Fruit fly (Drosophila melanogaster) whole organism, embryonic: Measurements from ENCODE around the gene veli.

ENCODE experiments used
- Abd-B ChIP-seq: fragments of 200-800 bp; sonication (Bioruptor generic); optimal IDR thresholded peaks from 2 replicates; lab custom pipeline; 2018; ENCODE audit warnings: missing biosample characterization, mild to moderate bottlenecking, missing genetic modification characterization, moderate library complexity
- Asciz ChIP-seq: fragments of 200-800 bp; sonication (Bioruptor generic); optimal IDR thresholded peaks from 2 replicates; lab custom pipeline; 2017; ENCODE audit warnings: missing biosample characterization, mild to moderate bottlenecking, missing genetic modification characterization, missing genetic modification reagents
- B-H1 ChIP-seq: fragments of 200-800 bp; sonication (Bioruptor generic); IDR thresholded peaks from 3 replicates; pipeline ENCODE4 v1.3.6; 2022; ENCODE audit warnings: missing biosample characterization, missing genetic modification characterization
- CG10462 ChIP-seq: fragments of 200-800 bp; sonication (Bioruptor generic); optimal IDR thresholded peaks from 2 replicates; lab custom pipeline; 2016; ENCODE audit warnings: missing biosample characterization, missing genetic modification characterization
- CG10979 ChIP-seq: fragments of 200-800 bp; sonication (Bioruptor generic); optimal IDR thresholded peaks from 2 replicates; lab custom pipeline; 2018; ENCODE audit warnings: missing biosample characterization, mild to moderate bottlenecking, missing genetic modification characterization, moderate library complexity
- CG11093 ChIP-seq: fragments of 200-800 bp; sonication (Bioruptor generic); IDR thresholded peaks from 3 replicates; pipeline ENCODE4 v1.3.6; 2022; ENCODE audit warnings: missing biosample characterization, missing genetic modification characterization
- CG11560 ChIP-seq: fragments of 200-800 bp; sonication (Bioruptor generic); IDR thresholded peaks from 3 replicates; pipeline ENCODE4 v1.3.6; 2022; ENCODE audit warnings: missing biosample characterization, missing genetic modification characterization
- CG12219 ChIP-seq: fragments of 200-800 bp; sonication (Bioruptor generic); optimal IDR thresholded peaks from 3 replicates; lab custom pipeline; 2018; ENCODE audit warnings: missing biosample characterization, mild to moderate bottlenecking, missing genetic modification characterization
- CG14667 ChIP-seq: fragments of 200-800 bp; sonication (Bioruptor generic); IDR thresholded peaks from 2 replicates; pipeline ENCODE4 v1.3.6; 2022; ENCODE audit warnings: missing biosample characterization, missing genetic modification characterization
- CG15011 ChIP-seq: fragments of 200-800 bp; sonication (Bioruptor generic); optimal IDR thresholded peaks from 3 replicates; lab custom pipeline; 2018; ENCODE audit warnings: missing biosample characterization, mild to moderate bottlenecking, missing genetic modification characterization
- CG17186 ChIP-seq: fragments of 200-800 bp; sonication (Bioruptor generic); optimal IDR thresholded peaks from 3 replicates; lab custom pipeline; 2017; ENCODE audit warnings: missing biosample characterization, missing genetic modification reagents, missing genetic modification characterization
- CG17912 ChIP-seq: fragments of 200-800 bp; sonication (Bioruptor generic); optimal IDR thresholded peaks from 2 replicates; lab custom pipeline; 2018; ENCODE audit warnings: missing biosample characterization, mild to moderate bottlenecking, missing genetic modification characterization
- CG2129 ChIP-seq: fragments of 200-800 bp; sonication (Bioruptor generic); IDR thresholded peaks from 2 replicates; pipeline ENCODE4 v1.3.6; 2022; ENCODE audit warnings: missing biosample characterization, missing genetic modification characterization; ENCODE audit not compliant: partially characterized antibody
- CG34224 ChIP-seq: fragments of 200-800 bp; sonication (Bioruptor generic); IDR thresholded peaks from 3 replicates; pipeline ENCODE4 v1.3.6; 2022; ENCODE audit warnings: missing biosample characterization, missing genetic modification characterization; ENCODE audit not compliant: partially characterized antibody
- CG5953 ChIP-seq: fragments of 200-800 bp; sonication (Bioruptor generic); IDR thresholded peaks from 2 replicates; pipeline ENCODE4 v1.3.6; 2022; ENCODE audit warnings: missing biosample characterization, missing genetic modification characterization
- CG6683 ChIP-seq: fragments of 200-800 bp; sonication (Bioruptor generic); optimal IDR thresholded peaks from 2 replicates; lab custom pipeline; 2017; ENCODE audit warnings: missing biosample characterization, mild to moderate bottlenecking, missing genetic modification characterization, missing genetic modification reagents
- CG7928 ChIP-seq: fragments of 200-800 bp; sonication (Bioruptor generic); optimal IDR thresholded peaks from 2 replicates; lab custom pipeline; 2017; ENCODE audit warnings: missing biosample characterization, mild to moderate bottlenecking, missing genetic modification characterization
- CG8944 ChIP-seq: fragments of 200-800 bp; sonication (Bioruptor generic); optimal IDR thresholded peaks from 3 replicates; lab custom pipeline; 2016; ENCODE audit warnings: missing biosample characterization, missing genetic modification characterization
- CG9932 ChIP-seq: fragments of 200-800 bp; sonication (Bioruptor generic); IDR thresholded peaks from 2 replicates; pipeline ENCODE4 v1.3.6; 2022; ENCODE audit warnings: missing biosample characterization, missing genetic modification characterization
- Camta ChIP-seq: fragments of 200-800 bp; sonication (Bioruptor generic); optimal IDR thresholded peaks from 2 replicates; lab custom pipeline; 2016; ENCODE audit warnings: missing biosample characterization, missing genetic modification characterization
- D ChIP-seq, 2 experiments: fragments of 200-800 bp in 1 of 2; fragments of >200 bp in 1 of 2; sonication (Bioruptor generic) in 1 of 2; optimal IDR thresholded peaks; 2 replicates in 1 of 2; 3 replicates in 1 of 2; lab custom pipeline; 2017; ENCODE audit warnings: mild to moderate bottlenecking in 1 of 2, missing biosample characterization in 1 of 2, missing genetic modification characterization in 1 of 2, missing genetic modification reagents in 1 of 2
- D19A ChIP-seq: fragments of 200-800 bp; optimal IDR thresholded peaks from 3 replicates; lab custom pipeline; 2019; ENCODE audit warnings: missing biosample characterization, mild to moderate bottlenecking, missing genetic modification characterization, moderate library complexity
- Dfd ChIP-seq, 2 experiments: fragments of >200 bp; optimal IDR thresholded peaks; 2 replicates each; lab custom pipeline; 2017; ENCODE audit warnings: missing biosample characterization in 2 of 2, missing genetic modification characterization in 2 of 2
- Fer2 ChIP-seq: fragments of 200-800 bp; sonication (Bioruptor generic); optimal IDR thresholded peaks from 2 replicates; lab custom pipeline; 2018; ENCODE audit warnings: missing biosample characterization, mild to moderate bottlenecking, missing genetic modification characterization, moderate library complexity
- Fer3 ChIP-seq: fragments of 200-800 bp; sonication (Bioruptor generic); optimal IDR thresholded peaks from 2 replicates; lab custom pipeline; 2018; ENCODE audit warnings: missing biosample characterization, mild to moderate bottlenecking, missing genetic modification characterization, moderate library complexity
- Gsc ChIP-seq: fragments of 200-800 bp; sonication (Bioruptor generic); IDR thresholded peaks from 2 replicates; pipeline ENCODE4 v1.3.6; 2022; ENCODE audit warnings: missing biosample characterization, missing genetic modification characterization
- Hand ChIP-seq: fragments of 200-800 bp; sonication (Bioruptor generic); optimal IDR thresholded peaks from 2 replicates; lab custom pipeline; 2017; ENCODE audit warnings: mild to moderate bottlenecking, missing biosample characterization, missing genetic modification reagents, missing genetic modification characterization
- Hey ChIP-seq: fragments of 200-800 bp; sonication (Bioruptor generic); optimal IDR thresholded peaks from 3 replicates; lab custom pipeline; 2018; ENCODE audit warnings: missing biosample characterization, mild to moderate bottlenecking, missing genetic modification characterization
- Hr51 ChIP-seq, 2 experiments: fragments of 200-800 bp; sonication (Bioruptor generic); optimal IDR thresholded peaks; 2 replicates in 1 of 2; 3 replicates in 1 of 2; lab custom pipeline; 2016 to 2018; ENCODE audit warnings: missing biosample characterization in 2 of 2, missing genetic modification characterization in 2 of 2, mild to moderate bottlenecking in 1 of 2, moderate library complexity in 1 of 2
- Hr78 ChIP-seq, 2 experiments: fragments of 200-800 bp in 1 of 2; fragments of >200 bp in 1 of 2; sonication (Bioruptor generic) in 1 of 2; optimal IDR thresholded peaks; 2 replicates each; lab custom pipeline; 2017 to 2019; ENCODE audit warnings: missing biosample characterization in 2 of 2, missing genetic modification characterization in 2 of 2, mild to moderate bottlenecking in 1 of 2, moderate library complexity in 1 of 2
- Lim3 ChIP-seq: fragments of 200-800 bp; sonication (Bioruptor generic); IDR thresholded peaks from 2 replicates; pipeline ENCODE4 v1.3.6; 2022; ENCODE audit warnings: missing biosample characterization, missing genetic modification characterization
- MTF-1 ChIP-seq: fragments of 200-800 bp; sonication (Bioruptor generic); optimal IDR thresholded peaks from 2 replicates; lab custom pipeline; 2018; ENCODE audit warnings: missing biosample characterization, mild to moderate bottlenecking, missing genetic modification characterization, borderline replicate concordance
- Mes4 ChIP-seq: fragments of 200-800 bp; sonication (Bioruptor generic); optimal IDR thresholded peaks from 2 replicates; lab custom pipeline; 2016; ENCODE audit warnings: missing biosample characterization, missing genetic modification characterization
- Six4 ChIP-seq: fragments of 200-800 bp; sonication (Bioruptor generic); optimal IDR thresholded peaks from 2 replicates; lab custom pipeline; 2016; ENCODE audit warnings: missing biosample characterization, missing genetic modification characterization
- Sox102F ChIP-seq: fragments of 200-800 bp; sonication (Bioruptor generic); optimal IDR thresholded peaks from 2 replicates; lab custom pipeline; 2018; ENCODE audit warnings: missing biosample characterization, mild to moderate bottlenecking, missing genetic modification characterization, moderate library complexity
- Taf1 ChIP-seq: fragments of 200-800 bp; sonication (Bioruptor generic); IDR thresholded peaks from 2 replicates; pipeline ENCODE4 v1.3.6; 2022; ENCODE audit warnings: missing biosample characterization, missing genetic modification characterization
- aop ChIP-seq: fragments of 200-800 bp; sonication (Bioruptor generic); IDR thresholded peaks from 2 replicates; pipeline ENCODE4 v1.3.6; 2022; ENCODE audit warnings: missing biosample characterization, missing genetic modification characterization
- bigmax ChIP-seq: fragments of 200-800 bp; sonication (Bioruptor generic); optimal IDR thresholded peaks from 2 replicates; lab custom pipeline; 2018; ENCODE audit warnings: missing biosample characterization, mild to moderate bottlenecking, missing genetic modification characterization
- br ChIP-seq: fragments of >200 bp; optimal IDR thresholded peaks from 2 replicates; lab custom pipeline; 2017
- dm ChIP-seq: fragments of 200-800 bp; sonication (Bioruptor generic); optimal IDR thresholded peaks from 3 replicates; lab custom pipeline; 2016; ENCODE audit warnings: missing biosample characterization, missing genetic modification characterization
- gce ChIP-seq: fragments of 200-800 bp; sonication (Bioruptor generic); IDR thresholded peaks from 3 replicates; pipeline ENCODE4 v1.3.6; 2022; ENCODE audit warnings: missing biosample characterization, missing genetic modification characterization
- her ChIP-seq: fragments of 200-800 bp; sonication (Bioruptor generic); optimal IDR thresholded peaks from 2 replicates; lab custom pipeline; 2016; ENCODE audit warnings: missing biosample characterization, missing genetic modification characterization
- insv ChIP-seq, 2 experiments: fragments of 200-800 bp; sonication (Bioruptor generic); optimal IDR thresholded peaks; 3 replicates each; lab custom pipeline; 2016 to 2018; ENCODE audit warnings: missing biosample characterization in 2 of 2, missing genetic modification characterization in 2 of 2
- jing ChIP-seq: fragments of 200-800 bp; sonication (Bioruptor generic); optimal IDR thresholded peaks from 2 replicates; lab custom pipeline; 2018; ENCODE audit warnings: missing biosample characterization, mild to moderate bottlenecking, missing genetic modification characterization
- kah ChIP-seq: fragments of 200-800 bp; sonication (Bioruptor generic); optimal IDR thresholded peaks from 2 replicates; lab custom pipeline; 2018; ENCODE audit warnings: missing biosample characterization, mild to moderate bottlenecking, missing genetic modification characterization
- kay ChIP-seq: fragments of 200-800 bp; sonication (Bioruptor generic); optimal IDR thresholded peaks from 2 replicates; lab custom pipeline; 2016; ENCODE audit warnings: missing biosample characterization, missing genetic modification characterization
- odd ChIP-seq: fragments of 200-800 bp; sonication (Bioruptor generic); optimal IDR thresholded peaks from 2 replicates; lab custom pipeline; 2017; ENCODE audit warnings: missing biosample characterization, mild to moderate bottlenecking, missing genetic modification characterization
- psq ChIP-seq: fragments of 200-800 bp; sonication (Bioruptor generic); optimal IDR thresholded peaks from 2 replicates; lab custom pipeline; 2017; ENCODE audit warnings: missing biosample characterization, missing genetic modification characterization
- usp ChIP-seq: fragments of >200 bp; optimal IDR thresholded peaks from 2 replicates; lab custom pipeline; 2017; ENCODE audit warnings: missing biosample characterization, missing genetic modification characterization
- zfh1 ChIP-seq: fragments of 200-800 bp; sonication (Bioruptor generic); IDR thresholded peaks from 3 replicates; pipeline ENCODE4 v1.3.6; 2022; ENCODE audit warnings: missing biosample characterization, missing genetic modification characterization

Gene veli

DNA sequence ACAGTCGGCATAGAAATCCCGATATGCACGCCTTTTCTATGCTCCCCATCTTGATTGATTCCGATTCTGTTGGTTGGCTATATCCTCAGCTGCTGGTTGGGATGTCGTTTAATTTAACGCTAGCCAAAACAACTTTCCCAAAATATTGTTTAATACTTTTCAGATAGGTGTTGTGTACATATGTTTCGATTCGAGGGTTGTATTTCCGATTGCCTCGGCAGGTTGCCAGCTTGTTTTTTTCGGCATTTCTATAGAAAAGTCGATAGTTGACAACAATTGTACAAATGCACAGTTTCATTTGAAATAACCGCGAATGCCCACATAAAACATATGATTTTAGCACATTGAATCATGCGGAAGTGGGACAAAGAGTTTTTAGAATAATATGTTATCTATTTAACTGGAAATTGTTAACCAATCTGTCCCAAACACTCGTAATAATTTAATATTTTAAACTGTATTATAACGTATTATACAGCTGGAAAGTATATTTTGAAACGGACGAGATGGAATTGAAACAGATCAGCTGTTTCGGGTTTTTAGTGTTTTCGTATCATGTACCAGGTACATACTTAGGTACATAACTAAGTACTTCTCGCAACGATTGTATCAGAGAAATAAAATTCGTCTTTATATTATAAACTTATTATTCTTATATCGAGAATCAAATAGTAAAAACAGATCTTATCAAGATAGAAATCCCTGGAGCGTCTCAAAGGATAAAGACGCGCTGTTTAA, 10.8 kb downstream of the veli start, which contains the start of gene CG31109 (continued):
- 0 out of 2 replicates have a peak, but pooled peaks have one; percentile 17 for TF ChIP-seq CG2129 (GFP tag; lab: Robert Waterston, UW)
- no peak for TF ChIP-seq D (optimal IDR thresholded peaks at IDR 0.05; lab: Kevin White, UChicago)
- no peak for TF ChIP-seq D (GFP tag; optimal IDR thresholded peaks at IDR 0.05; lab: Kevin White, UChicago)
- no peak for TF ChIP-seq Hand (GFP tag; lab: Kevin White, UChicago)
- TF ChIP-seq CG14667 (GFP tag; lab: Robert Waterston, UW): no peak
- TF ChIP-seq Asciz (GFP tag; lab: Kevin White, UChicago): no peak
- peak; percentile 41 for TF ChIP-seq bigmax (GFP tag; lab: Kevin White, UChicago)
- peak; percentile 22 for TF ChIP-seq CG8944 (GFP tag; lab: Kevin White, UChicago)
- no peak for TF ChIP-seq Gsc
- no peak for TF ChIP-seq CG17912 (GFP tag; lab: Kevin White, UChicago)
- TF ChIP-seq odd: no peak
- TF ChIP-seq psq (GFP tag; lab: Kevin White, UChicago): no peak
- peak; percentile 1 for TF ChIP-seq D19A (tag; lab: Kevin White, UChicago)
- no peak for TF ChIP-seq Sox102F (GFP tag; lab: Kevin White, UChicago)
- TF ChIP-seq insv (GFP tag; optimal IDR thresholded peaks at IDR 0.05; lab: Kevin White, UChicago): no peak
- TF ChIP-seq zfh1 (GFP tag; lab: Robert Waterston, UW): no peak
- peak; percentile 49 for TF ChIP-seq CG34224 (GFP tag; lab: Robert Waterston, UW)
- TF ChIP-seq CG5953 (GFP tag; lab: Robert Waterston, UW): no peak
- no peak for TF ChIP-seq CG7928 (GFP tag; lab: Kevin White, UChicago)
- no peak for TF ChIP-seq usp (GFP tag; lab: Kevin White, UChicago)
- no peak for TF ChIP-seq Mes4 (GFP tag; lab: Kevin White, UChicago)
- no peak for TF ChIP-seq CG9932 (GFP tag; lab: Robert Waterston, UW)
- peak; percentile 30 for TF ChIP-seq Six4 (GFP tag; lab: Kevin White, UChicago)
- TF ChIP-seq CG6683 (GFP tag; lab: Kevin White, UChicago): no peak
- TF ChIP-seq br: no peak
- TF ChIP-seq Fer2 (tag; lab: Kevin White, UChicago): no peak
- TF ChIP-seq MTF-1 (GFP tag; lab: Kevin White, UChicago): no peak
- TF ChIP-seq kah (GFP tag; lab: Kevin White, UChicago): no peak
- TF ChIP-seq CG17186 (GFP tag; lab: Kevin White, UChicago): no peak
- no peak for TF ChIP-seq Hr51 (GFP tag; optimal IDR thresholded peaks at IDR 0.05; lab: Kevin White, UChicago)
- TF ChIP-seq CG15011 (GFP tag; lab: Kevin White, UChicago): no peak
- TF ChIP-seq CG12219 (GFP tag; lab: Kevin White, UChicago): no peak
- TF ChIP-seq B-H1: no peak
- TF ChIP-seq Lim3: no peak
- TF ChIP-seq Hey (tag; lab: Kevin White, UChicago): no peak
- no peak for TF ChIP-seq jing
- TF ChIP-seq CG10979 (tag; lab: Kevin White, UChicago): no peak
- TF ChIP-seq Camta: no peak
- TF ChIP-seq gce (GFP tag; lab: Robert Waterston, UW): no peak
- TF ChIP-seq kay: no peak
- no peak for TF ChIP-seq Hr78 (GFP tag; optimal IDR thresholded peaks at IDR 0.05; lab: Kevin White, UChicago)
- peak; percentile 10 for TF ChIP-seq Fer3 (tag; lab: Kevin White, UChicago)
- no peak for TF ChIP-seq aop
- TF ChIP-seq Dfd (GFP tag; optimal IDR thresholded peaks at IDR 0.05; lab: Kevin White, UChicago): no peak
- TF ChIP-seq CG10462 (GFP tag; lab: Kevin White, UChicago): no peak
- TF ChIP-seq dm: no peak
- no peak for TF ChIP-seq Abd-B (GFP tag; lab: Kevin White, UChicago)
- no peak for TF ChIP-seq her (GFP tag; lab: Kevin White, UChicago)
- TF ChIP-seq CG11560 (tag; lab: Robert Waterston, UW): no peak
- no peak for TF ChIP-seq CG11093 (GFP tag; lab: Robert Waterston, UW)
- TF ChIP-seq Taf1: no peak
